Worm (Caenorhabditis elegans): ENCODE results near the gene nex-3.

Gene nex-3

ce11 chrIII:4434294-4434781 lies 7.5 kb upstream of the nex-3 start, which contains the start of gene C28A5.1 (continued):
- TF ChIP-seq tlf-1 (GFP tag; optimal IDR thresholded peaks at IDR 0.05) = peak; percentile 30
- TF ChIP-seq snpc-1.1 (tag; optimal IDR thresholded peaks at IDR 0.05; ENCODE audit: insufficient read depth) = peak; percentile 48
- peak; percentile 14 for TF ChIP-seq snpc-4 (GFP tag; optimal IDR thresholded peaks at IDR 0.05)
- TF ChIP-seq snpc-4 (tag; optimal IDR thresholded peaks at IDR 0.05) = peak in 2 of 4 experiments; percentile 14 to 34
- no peak for TF ChIP-seq gei-17 (GFP tag; optimal IDR thresholded peaks at IDR 0.05)
- TF ChIP-seq attf-3 (GFP tag; conservative IDR thresholded peaks at IDR 0.05) = no peak
- TF ChIP-seq nfya-1 (tag; optimal IDR thresholded peaks at IDR 0.05; ENCODE audit: borderline replicate concordance, insufficient read depth) = no peak
- TF ChIP-seq aptf-3 (GFP tag; IDR thresholded peaks at IDR 0.05) = no peak
- TF ChIP-seq die-1 (tag; optimal IDR thresholded peaks at IDR 0.05) = no peak
- TF ChIP-seq madf-8 (GFP tag; conservative IDR thresholded peaks at IDR 0.05) = peak; percentile 96
- no peak for TF ChIP-seq rpc-1 (optimal IDR thresholded peaks at IDR 0.05)
- peak; percentile 13 for TF ChIP-seq rpc-1 (tag; optimal IDR thresholded peaks at IDR 0.05)
- TF ChIP-seq F22D6.2 (tag; optimal IDR thresholded peaks at IDR 0.05) = no peak
- no peak for TF ChIP-seq bed-2 (GFP tag; IDR thresholded peaks at IDR 0.05)
- TF ChIP-seq him-1 (tag; optimal IDR thresholded peaks at IDR 0.05) = peak; percentile 86
- TF ChIP-seq D2030.7 (GFP tag; IDR thresholded peaks at IDR 0.05) = peak; percentile 91
- TF ChIP-seq lsl-1 (GFP tag; optimal IDR thresholded peaks at IDR 0.05) = peak; percentile 97
- peak; percentile 7; the same call in 1 of the 2 replicates for TF ChIP-seq rcor-1 (GFP tag; IDR thresholded peaks at IDR 0.05)
- TF ChIP-seq tbp1 (GFP tag; optimal IDR thresholded peaks at IDR 0.05) = peak; percentile 39
- peak; percentile 65 for TF ChIP-seq F23B12.7 (tag; optimal IDR thresholded peaks at IDR 0.05; ENCODE audit: insufficient read depth)
- TF ChIP-seq xnd-1 (tag; optimal IDR thresholded peaks at IDR 0.05) = peak; percentile 91
- TF ChIP-seq unc-62 (GFP tag; optimal IDR thresholded peaks at IDR 0.05) = no peak
- TF ChIP-seq ztf-18 (tag; optimal IDR thresholded peaks at IDR 0.05) = no peak
- no peak for TF ChIP-seq mel-28 (tag; optimal IDR thresholded peaks at IDR 0.05; ENCODE audit: borderline replicate concordance)
- peak; percentile 79 for TF ChIP-seq dox-1 (GFP tag; IDR thresholded peaks at IDR 0.05)
- TF ChIP-seq madf-6 (GFP tag; IDR thresholded peaks at IDR 0.05) = peak; percentile 97
- peak; percentile 79 for TF ChIP-seq unc-130 (GFP tag; optimal IDR thresholded peaks at IDR 0.05)
- no peak for TF ChIP-seq nfya-2 (GFP tag; IDR thresholded peaks at IDR 0.05)
- TF ChIP-seq repo-1 (tag; optimal IDR thresholded peaks at IDR 0.05) = no peak
- TF ChIP-seq rec-8 (tag; optimal IDR thresholded peaks at IDR 0.05) = no peak
- TF ChIP-seq efl-1 (GFP tag; optimal IDR thresholded peaks at IDR 0.05) = peak; percentile 81
- TF ChIP-seq lin-35 (GFP tag; optimal IDR thresholded peaks at IDR 0.05) = peak in 1 of 3 experiments; percentile 41
- TF ChIP-seq attf-6 (GFP tag; IDR thresholded peaks at IDR 0.05) = no peak
- peak; percentile 26; the same call in 1 of the 2 replicates for TF ChIP-seq hmg-1.2 (GFP tag; IDR thresholded peaks at IDR 0.05)
- TF ChIP-seq F33H1.4 (GFP tag; IDR thresholded peaks at IDR 0.05) = peak; percentile 95

DNA sequence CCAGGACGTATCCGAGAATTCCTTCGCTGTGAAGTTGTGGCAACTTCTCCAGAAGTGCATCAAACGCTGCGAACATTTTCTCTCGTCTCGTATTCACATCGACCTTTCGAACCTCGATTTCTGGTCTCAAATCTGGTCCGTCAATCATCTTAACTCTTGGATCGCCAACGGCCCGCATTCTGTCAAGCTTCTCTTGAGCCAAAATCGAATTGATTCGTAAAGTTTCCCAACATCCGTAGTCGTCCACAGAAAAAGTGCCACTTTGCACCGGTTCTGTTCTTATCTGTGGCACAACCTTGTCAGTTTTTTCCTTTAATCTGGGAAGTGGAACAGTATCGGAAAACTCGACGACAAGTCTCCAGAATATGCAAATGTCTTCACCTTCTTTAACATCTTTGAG lies 6.6 kb upstream of the nex-3 start:
- TF ChIP-seq athp-1 (tag; optimal IDR thresholded peaks at IDR 0.05) (no peak), ceh-58 (GFP tag; IDR thresholded peaks at IDR 0.05) (0 out of 2 replicates have a peak, but pooled peaks have one; percentile 59), B0261.1 (tag; optimal IDR thresholded peaks at IDR 0.05) (no peak), hsf-1 (GFP tag; IDR thresholded peaks at IDR 0.05) (no peak), somi-1 (GFP tag; optimal IDR thresholded peaks at IDR 0.05) (no peak), F57A8.1 (GFP tag; optimal IDR thresholded peaks at IDR 0.05) (no peak), aptf-3 (GFP tag; IDR thresholded peaks at IDR 0.05) (peak; percentile 81; the same call in 1 of the 2 replicates), F37B4.10 (GFP tag; IDR thresholded peaks at IDR 0.05) (0 out of 2 replicates have a peak, but pooled peaks have one; percentile 75), nfya-2 (GFP tag; IDR thresholded peaks at IDR 0.05) (0 out of 2 replicates have a peak, but pooled peaks have one; percentile 18), ceh-79 (tag; optimal IDR thresholded peaks at IDR 0.05) (no peak), mes-4 (tag; optimal IDR thresholded peaks at IDR 0.05) (no peak), let-526 (GFP tag; IDR thresholded peaks at IDR 0.05) (no peak), ceh-27 (GFP tag; optimal IDR thresholded peaks at IDR 0.05) (no peak), F39B2.1 (GFP tag; IDR thresholded peaks at IDR 0.05) (no peak)
